Worm (Caenorhabditis elegans) whole organism, L2 larva: ENCODE results near the gene B0524.2.

Experiments used
- F13H6.1 ChIP-seq: sonication (generic microtip); optimal IDR thresholded peaks from 2 replicates; lab custom pipeline; 2016; ENCODE audit warnings: missing genetic modification characterization, missing compliant biosample characterization
- ZK546.5 ChIP-seq: sonication (generic microtip); optimal IDR thresholded peaks from 2 replicates; lab custom pipeline; 2017; ENCODE audit warnings: missing biosample characterization, missing genetic modification characterization
- aly-2 ChIP-seq: fragments of 150-350 bp; optimal IDR thresholded peaks from 2 replicates; lab custom pipeline; 2014; ENCODE audit warnings: missing biosample characterization, missing genetic modification characterization
- crh-2 ChIP-seq: sonication (generic microtip); optimal IDR thresholded peaks from 2 replicates; lab custom pipeline; 2017; ENCODE audit warnings: missing biosample characterization, missing genetic modification characterization
- dmd-4 ChIP-seq: sonication (generic microtip); optimal IDR thresholded peaks from 2 replicates; lab custom pipeline; 2017; ENCODE audit warnings: missing biosample characterization, missing genetic modification characterization
- egl-27 ChIP-seq: sonication (generic microtip); optimal IDR thresholded peaks from 3 replicates; lab custom pipeline; 2017; ENCODE audit warnings: missing biosample characterization, missing genetic modification reagents, missing genetic modification characterization
- elt-1 ChIP-seq: fragments of 150-350 bp; optimal IDR thresholded peaks from 2 replicates; lab custom pipeline; 2014; ENCODE audit warnings: missing biosample characterization, missing genetic modification characterization
- elt-3 ChIP-seq: sonication (generic microtip); optimal IDR thresholded peaks from 2 replicates; lab custom pipeline; 2017; ENCODE audit warnings: missing biosample characterization, missing genetic modification characterization
- lin-13 ChIP-seq: fragments of 150-350 bp; optimal IDR thresholded peaks from 2 replicates; lab custom pipeline; 2014; ENCODE audit warnings: missing biosample characterization, missing genetic modification reagents, missing genetic modification characterization
- lin-39 ChIP-seq: fragments of 150-350 bp; optimal IDR thresholded peaks from 2 replicates; lab custom pipeline; 2014; ENCODE audit warnings: missing biosample characterization, missing genetic modification reagents, missing genetic modification characterization
- lsy-2 ChIP-seq, 2 experiments: fragments of 150-350 bp in 1 of 2; sonication (generic microtip) in 1 of 2; optimal IDR thresholded peaks; 2 replicates each; lab custom pipeline; 2014 to 2017; ENCODE audit warnings: missing biosample characterization in 2 of 2, missing genetic modification characterization in 2 of 2
- mab-5 ChIP-seq: fragments of 150-350 bp; optimal IDR thresholded peaks from 2 replicates; lab custom pipeline; 2014; ENCODE audit warnings: missing biosample characterization, missing genetic modification characterization
- mbf-1 ChIP-seq: sonication (generic microtip); optimal IDR thresholded peaks from 2 replicates; lab custom pipeline; 2017; ENCODE audit warnings: missing biosample characterization, missing genetic modification characterization
- mdl-1 ChIP-seq, 2 experiments: fragments of 150-350 bp in 1 of 2; sonication (generic microtip) in 1 of 2; optimal IDR thresholded peaks; 2 replicates each; lab custom pipeline; 2017; ENCODE audit warnings: missing biosample characterization in 2 of 2, missing genetic modification characterization in 2 of 2
- nhr-12 ChIP-seq: fragments of 150-350 bp; optimal IDR thresholded peaks from 2 replicates; lab custom pipeline; 2014; ENCODE audit warnings: missing biosample characterization, missing genetic modification characterization
- nhr-129 ChIP-seq: fragments of 150-350 bp; optimal IDR thresholded peaks from 2 replicates; lab custom pipeline; 2014; ENCODE audit warnings: missing biosample characterization, missing genetic modification characterization
- nhr-21 ChIP-seq: fragments of 150-350 bp; optimal IDR thresholded peaks from 2 replicates; lab custom pipeline; 2014; ENCODE audit warnings: missing biosample characterization, missing genetic modification characterization
- nhr-23 ChIP-seq: fragments of 150-350 bp; optimal IDR thresholded peaks from 2 replicates; lab custom pipeline; 2014; ENCODE audit warnings: missing biosample characterization, missing genetic modification reagents, missing genetic modification characterization
- nhr-237 ChIP-seq: fragments of 150-350 bp; optimal IDR thresholded peaks from 2 replicates; lab custom pipeline; 2014; ENCODE audit warnings: missing biosample characterization, missing genetic modification characterization
- nhr-25 ChIP-seq: fragments of 150-350 bp; sonication (generic microtip); optimal IDR thresholded peaks from 3 replicates; lab custom pipeline; 2014; ENCODE audit warnings: missing biosample characterization, missing genetic modification characterization
- nhr-6 ChIP-seq: fragments of 150-350 bp; optimal IDR thresholded peaks from 2 replicates; lab custom pipeline; 2014; ENCODE audit warnings: missing biosample characterization, missing genetic modification characterization
- nhr-77 ChIP-seq: fragments of 150-350 bp; optimal IDR thresholded peaks from 2 replicates; lab custom pipeline; 2014; ENCODE audit warnings: missing biosample characterization, missing genetic modification characterization
- peb-1 ChIP-seq: fragments of 150-350 bp; optimal IDR thresholded peaks from 2 replicates; lab custom pipeline; 2014; ENCODE audit warnings: missing biosample characterization, missing genetic modification characterization
- sem-4 ChIP-seq: fragments of 150-350 bp; optimal IDR thresholded peaks from 2 replicates; lab custom pipeline; 2014; ENCODE audit warnings: missing biosample characterization, missing genetic modification reagents, missing genetic modification characterization
- sma-3 ChIP-seq: sonication (generic microtip); optimal IDR thresholded peaks from 2 replicates; lab custom pipeline; 2016; ENCODE audit warnings: missing genetic modification reagents, missing genetic modification characterization, missing compliant biosample characterization
- snpc-4 ChIP-seq: fragments of 150-350 bp; optimal IDR thresholded peaks from 2 replicates; lab custom pipeline; 2014; ENCODE audit warnings: missing biosample characterization, missing genetic modification characterization
- unc-55 ChIP-seq: fragments of 150-350 bp; sonication (generic microtip); optimal IDR thresholded peaks from 3 replicates; lab custom pipeline; 2014; ENCODE audit warnings: missing biosample characterization, missing genetic modification reagents, missing genetic modification characterization
- unc-62 ChIP-seq: fragments of 150-350 bp; optimal IDR thresholded peaks from 2 replicates; lab custom pipeline; 2014; ENCODE audit warnings: missing biosample characterization, missing genetic modification reagents, missing genetic modification characterization
- ztf-1 ChIP-seq: fragments of 200-800 bp; sonication (Bioruptor generic); conservative IDR thresholded peaks from 2 replicates; pipeline ENCODE4 v1.3.6; 2022; ENCODE audit warnings: missing genetic modification characterization, missing compliant biosample characterization
- ztf-11 ChIP-seq: sonication (generic microtip); optimal IDR thresholded peaks from 2 replicates; lab custom pipeline; 2017; ENCODE audit warnings: missing biosample characterization, missing genetic modification characterization
- ztf-4 ChIP-seq: fragments of 150-350 bp; optimal IDR thresholded peaks from 2 replicates; lab custom pipeline; 2014; ENCODE audit warnings: missing biosample characterization, missing genetic modification characterization

B0524.2 gene

DNA sequence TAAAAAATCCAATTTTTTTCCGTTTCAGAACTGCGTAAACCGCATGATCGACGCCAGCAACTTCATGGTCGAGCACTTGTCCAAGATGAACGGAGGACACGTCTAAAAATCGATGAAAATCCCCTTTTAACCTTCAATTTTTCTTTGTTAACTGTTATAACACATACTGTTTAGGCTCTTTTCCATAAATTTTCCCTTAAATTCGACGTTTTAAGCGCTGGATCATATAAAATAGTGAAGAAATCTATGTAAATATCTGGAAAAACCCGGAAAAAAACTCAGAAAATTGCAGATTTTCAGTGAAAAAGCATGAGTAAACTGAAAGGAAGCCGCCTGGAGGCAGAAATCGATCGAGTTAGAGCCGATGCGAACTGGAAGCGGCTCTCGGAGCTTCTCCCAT is 33.7 kb upstream of the B0524.2 start, which contains the start of gene ttc-7:
TSS of gene ttc-7 (plus strand) at position 301 of the 400 bp plus-strand sequence.
- TF ChIP-seq elt-3 (tag; lab: Kevin White, UChicago): no peak
- TF ChIP-seq mbf-1 (tag; lab: Kevin White, UChicago): no peak
- no peak for TF ChIP-seq unc-55 (GFP tag; lab: Kevin White, UChicago)
- no peak for TF ChIP-seq nhr-6 (tag; lab: Kevin White, UChicago)
- TF ChIP-seq nhr-25 (tag; lab: Kevin White, UChicago): no peak
- no peak for TF ChIP-seq lin-13 (GFP tag; lab: Kevin White, UChicago)
- TF ChIP-seq nhr-21 (tag; lab: Kevin White, UChicago): no peak
- TF ChIP-seq sma-3: no peak
- TF ChIP-seq nhr-77 (tag; lab: Kevin White, UChicago): no peak

DNA sequence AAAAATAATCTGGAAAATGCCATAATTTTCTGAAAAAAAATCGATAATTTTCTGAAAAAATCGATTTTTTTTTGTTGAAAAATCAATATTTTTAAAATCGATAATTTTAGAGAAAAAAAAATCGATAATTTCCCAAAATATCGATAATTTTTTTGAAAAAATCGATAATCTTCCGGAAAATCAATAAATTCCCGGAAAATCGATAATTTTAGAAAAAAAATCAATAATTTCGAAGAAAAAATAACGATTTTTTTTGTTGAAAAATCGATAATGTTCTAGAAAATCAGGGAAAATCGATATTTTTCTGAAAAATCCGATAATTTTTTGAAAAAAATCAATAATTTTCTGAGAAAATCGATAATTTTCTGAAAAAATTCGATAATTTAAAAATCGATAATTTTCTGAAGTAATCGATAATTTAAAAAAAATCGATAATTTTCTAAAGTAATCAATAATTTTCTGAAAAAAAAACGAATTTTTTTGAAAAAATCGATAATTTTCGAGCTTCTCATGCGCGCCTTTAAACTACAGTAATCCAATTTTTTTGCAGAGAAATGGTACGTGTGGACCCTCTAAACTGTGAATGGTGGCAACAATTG is 17.5 kb upstream of the B0524.2 start:
- TF ChIP-seq egl-27 (no peak), lin-39 (tag; lab: Kevin White, UChicago) (no peak), aly-2 (tag; lab: Kevin White, UChicago) (no peak), nhr-129 (tag; lab: Kevin White, UChicago) (no peak), ztf-11 (tag; lab: Kevin White, UChicago) (no peak), peb-1 (no peak)

DNA sequence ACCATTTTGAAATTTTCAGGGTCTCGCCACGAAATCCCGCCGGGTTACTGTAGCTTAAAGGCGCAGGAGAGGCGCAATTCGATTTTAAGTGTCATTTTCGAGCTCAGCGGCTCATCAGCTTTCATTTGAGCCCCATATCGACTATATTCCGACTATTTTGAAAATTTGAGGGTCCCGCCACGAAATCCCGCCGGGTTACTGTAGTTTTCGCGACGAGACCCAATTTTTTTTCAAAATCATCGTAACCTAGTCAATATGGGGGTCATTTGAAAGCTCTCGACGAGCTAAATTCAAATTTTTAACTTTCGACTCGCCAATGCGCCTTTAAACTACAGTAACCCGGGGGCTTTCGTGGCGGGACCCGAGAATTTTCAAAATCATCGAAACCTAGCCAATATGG is 16.7 kb upstream of the B0524.2 start:
- TF ChIP-seq nhr-23 (tag; lab: Kevin White, UChicago) (no peak), lin-39 (tag; lab: Kevin White, UChicago) (no peak), lin-13 (GFP tag; lab: Kevin White, UChicago) (peak; percentile 53), egl-27 (no peak), lsy-2 (tag; optimal IDR thresholded peaks at IDR 0.05; lab: Kevin White, UChicago) (peak in 1 of 2 experiments; percentile 60), nhr-25 (tag; lab: Kevin White, UChicago) (no peak), dmd-4 (tag; lab: Kevin White, UChicago) (no peak)

DNA sequence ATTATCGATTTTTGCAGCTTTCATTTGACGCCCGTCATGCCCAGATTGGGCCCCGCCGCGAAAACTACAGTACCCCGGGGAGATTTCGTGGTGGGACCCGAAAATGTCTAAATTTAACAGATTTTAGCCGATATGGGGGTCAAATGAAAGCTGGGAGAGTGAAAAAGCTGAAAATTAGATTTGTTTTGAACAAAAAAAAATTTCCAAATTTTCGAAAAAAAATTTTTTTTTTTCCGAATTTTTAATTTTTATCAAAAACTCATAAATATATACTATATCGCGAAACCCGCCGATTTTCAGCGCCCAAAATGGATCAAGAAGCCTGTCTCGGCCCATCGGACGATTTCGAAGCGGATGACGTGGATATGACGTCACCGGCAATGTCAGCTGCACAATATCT is 15.8 kb upstream of the B0524.2 start, which contains the start of gene smi-1:
TSS of gene smi-1 (plus strand) at position 301 of the 400 bp plus-strand sequence.
- no peak for TF ChIP-seq sem-4 (tag; lab: Kevin White, UChicago)

DNA sequence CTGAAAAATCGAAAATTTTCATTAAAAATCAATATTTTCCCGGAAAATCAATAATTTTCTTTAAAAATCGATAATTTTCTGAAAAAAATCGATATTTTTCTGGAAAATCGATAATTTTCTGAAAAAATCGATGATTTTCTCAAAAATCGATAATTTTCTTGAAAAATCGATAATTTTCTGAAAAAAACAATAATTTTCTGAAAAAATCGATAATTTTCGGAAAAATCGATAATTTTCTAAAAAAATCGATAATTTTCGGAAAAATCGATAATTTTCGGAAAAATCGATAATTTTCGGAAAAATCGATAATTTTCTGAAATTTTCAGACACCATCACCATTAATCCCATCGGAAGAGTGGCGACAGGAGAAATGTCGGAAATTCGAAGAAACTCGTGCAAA is 14.9 kb upstream of the B0524.2 start:
- TF ChIP-seq nhr-77 (tag; lab: Kevin White, UChicago): no peak
- TF ChIP-seq unc-62 (GFP tag; lab: Kevin White, UChicago): no peak
- no peak for TF ChIP-seq mdl-1 (tag; optimal IDR thresholded peaks at IDR 0.05; lab: Kevin White, UChicago)
- TF ChIP-seq ZK546.5 (tag; lab: Kevin White, UChicago): no peak
- TF ChIP-seq nhr-12 (tag; lab: Kevin White, UChicago): no peak
- TF ChIP-seq crh-2 (tag; lab: Kevin White, UChicago): no peak
- TF ChIP-seq mab-5 (tag; lab: Kevin White, UChicago): no peak
- no peak for TF ChIP-seq ztf-11 (tag; lab: Kevin White, UChicago)
- no peak for TF ChIP-seq unc-55 (GFP tag; lab: Kevin White, UChicago)
- no peak for TF ChIP-seq ztf-1 (GFP tag; lab: Robert Waterston, UW)
- no peak for TF ChIP-seq nhr-237

DNA sequence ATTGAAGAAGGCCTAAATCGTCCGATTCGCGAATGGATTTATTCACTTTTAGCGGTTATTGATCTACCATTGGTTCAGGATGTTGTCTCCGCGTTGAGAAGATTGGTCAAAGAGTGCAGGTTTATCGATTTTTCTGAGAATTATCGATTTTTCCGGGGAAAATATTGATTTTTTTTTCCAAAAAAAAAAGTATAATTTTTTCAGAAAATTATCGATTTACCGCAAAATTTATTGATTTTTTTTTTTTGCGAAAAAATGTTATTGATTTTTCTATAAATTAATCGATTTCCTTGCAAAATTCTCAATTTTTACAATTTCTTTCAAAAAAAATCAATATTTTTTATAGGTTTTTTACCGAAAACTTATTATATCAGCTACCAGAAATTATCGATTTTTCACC is 13.6 kb upstream of the B0524.2 start:
- TF ChIP-seq mbf-1 (tag; lab: Kevin White, UChicago) (no peak), nhr-25 (tag; lab: Kevin White, UChicago) (no peak), unc-55 (GFP tag; lab: Kevin White, UChicago) (no peak), ztf-4 (no peak), crh-2 (tag; lab: Kevin White, UChicago) (no peak), ztf-1 (GFP tag; lab: Robert Waterston, UW) (no peak), F13H6.1 (tag; lab: Kevin White, UChicago) (no peak), lin-39 (tag; lab: Kevin White, UChicago) (no peak), snpc-4 (no peak), lsy-2 (tag; optimal IDR thresholded peaks at IDR 0.05; lab: Kevin White, UChicago) (no peak), nhr-237 (no peak), elt-1 (tag; lab: Kevin White, UChicago) (no peak), nhr-77 (tag; lab: Kevin White, UChicago) (no peak)
